Fruit fly (Drosophila melanogaster) whole organism, embryonic: ENCODE data around the gene mmd.

Experiments used
- Atf6 ChIP-seq: fragments of 200-800 bp; sonication (Bioruptor generic); IDR thresholded peaks from 2 replicates; pipeline ENCODE4 v1.3.6; 2022; ENCODE audit warnings: missing biosample characterization, missing genetic modification characterization
- Bteb2 ChIP-seq: fragments of 200-800 bp; sonication (Bioruptor generic); optimal IDR thresholded peaks from 2 replicates; lab custom pipeline; 2016; ENCODE audit warnings: missing biosample characterization, missing genetic modification characterization
- C15 ChIP-seq: fragments of 200-800 bp; sonication (Bioruptor generic); IDR thresholded peaks from 3 replicates; pipeline ENCODE4 v1.3.6; 2022; ENCODE audit warnings: missing biosample characterization, missing genetic modification characterization
- CG10565 ChIP-seq: fragments of 200-800 bp; sonication (Bioruptor generic); optimal IDR thresholded peaks from 3 replicates; lab custom pipeline; 2016; ENCODE audit warnings: missing biosample characterization, mild to moderate bottlenecking, missing genetic modification characterization
- CG14441 ChIP-seq: fragments of 200-800 bp; sonication (Bioruptor generic); IDR thresholded peaks from 2 replicates; pipeline ENCODE4 v1.3.6; 2022; ENCODE audit warnings: missing biosample characterization, missing genetic modification characterization
- CG14667 ChIP-seq: fragments of 200-800 bp; sonication (Bioruptor generic); IDR thresholded peaks from 2 replicates; pipeline ENCODE4 v1.3.6; 2022; ENCODE audit warnings: missing biosample characterization, missing genetic modification characterization
- CG14965 ChIP-seq: fragments of 200-800 bp; sonication (Bioruptor generic); optimal IDR thresholded peaks from 2 replicates; lab custom pipeline; 2016; ENCODE audit warnings: missing biosample characterization, missing genetic modification characterization, borderline replicate concordance
- CG15479 ChIP-seq: fragments of 200-800 bp; sonication (Bioruptor generic); optimal IDR thresholded peaks from 3 replicates; lab custom pipeline; 2019; ENCODE audit warnings: missing biosample characterization, mild to moderate bottlenecking, missing genetic modification characterization, moderate library complexity
- CG16863 ChIP-seq: fragments of 200-800 bp; sonication (Bioruptor generic); optimal IDR thresholded peaks from 3 replicates; lab custom pipeline; 2016; ENCODE audit warnings: missing biosample characterization, missing genetic modification characterization
- CG17186 ChIP-seq: fragments of 200-800 bp; sonication (Bioruptor generic); optimal IDR thresholded peaks from 3 replicates; lab custom pipeline; 2017; ENCODE audit warnings: missing biosample characterization, missing genetic modification reagents, missing genetic modification characterization
- CG17385 ChIP-seq: fragments of 200-800 bp; sonication (Bioruptor generic); optimal IDR thresholded peaks from 3 replicates; lab custom pipeline; 2018; ENCODE audit warnings: missing biosample characterization, mild to moderate bottlenecking, missing genetic modification characterization
- CG18619 ChIP-seq: fragments of 200-800 bp; sonication (Bioruptor generic); optimal IDR thresholded peaks from 3 replicates; lab custom pipeline; 2017; ENCODE audit warnings: missing biosample characterization, mild to moderate bottlenecking, missing genetic modification characterization
- CG4404 ChIP-seq: fragments of 200-800 bp; sonication (Bioruptor generic); IDR thresholded peaks from 2 replicates; pipeline ENCODE4 v1.3.6; 2022; ENCODE audit warnings: missing biosample characterization, missing genetic modification characterization
- CG4617 ChIP-seq: fragments of 200-800 bp; sonication (Bioruptor generic); optimal IDR thresholded peaks from 3 replicates; lab custom pipeline; 2016; ENCODE audit warnings: missing biosample characterization, missing genetic modification characterization, borderline replicate concordance
- CG5245 ChIP-seq: fragments of 200-800 bp; sonication (Bioruptor generic); optimal IDR thresholded peaks from 3 replicates; lab custom pipeline; 2016; ENCODE audit warnings: missing biosample characterization, missing genetic modification characterization
- CG5953 ChIP-seq: fragments of 200-800 bp; sonication (Bioruptor generic); IDR thresholded peaks from 2 replicates; pipeline ENCODE4 v1.3.6; 2022; ENCODE audit warnings: missing biosample characterization, missing genetic modification characterization
- CG6765 ChIP-seq: fragments of 200-800 bp; sonication (Bioruptor generic); optimal IDR thresholded peaks from 3 replicates; lab custom pipeline; 2017; ENCODE audit warnings: missing biosample characterization, mild to moderate bottlenecking, missing genetic modification characterization
- CTCF ChIP-seq: fragments of 200-800 bp; sonication (Bioruptor generic); optimal IDR thresholded peaks from 2 replicates; lab custom pipeline; 2017; ENCODE audit warnings: missing biosample characterization, mild to moderate bottlenecking, missing genetic modification characterization, moderate library complexity
- CrebB ChIP-seq: fragments of 200-800 bp; sonication (Bioruptor generic); optimal IDR thresholded peaks from 3 replicates; lab custom pipeline; 2018; ENCODE audit warnings: missing biosample characterization, mild to moderate bottlenecking, missing genetic modification characterization
- Dad ChIP-seq: fragments of 200-800 bp; sonication (Bioruptor generic); optimal IDR thresholded peaks from 3 replicates; lab custom pipeline; 2016; ENCODE audit warnings: missing biosample characterization, missing genetic modification characterization
- Deaf1 ChIP-seq: fragments of 200-800 bp; optimal IDR thresholded peaks from 3 replicates; lab custom pipeline; 2019; ENCODE audit warnings: missing biosample characterization, mild to moderate bottlenecking, missing genetic modification characterization, moderate library complexity
- Ets65A ChIP-seq: fragments of 200-800 bp; sonication (Bioruptor generic); peaks from one replicate; lab custom pipeline; 2016; ENCODE audit warnings: missing biosample characterization, missing genetic modification characterization
- GATAe ChIP-seq: fragments of 200-800 bp; sonication (Bioruptor generic); conservative IDR thresholded peaks from 2 replicates; pipeline ENCODE4 v1.3.6; 2022; ENCODE audit warnings: missing biosample characterization, missing genetic modification characterization
- H15 ChIP-seq: fragments of 200-800 bp; sonication (Bioruptor generic); IDR thresholded peaks from 3 replicates; pipeline ENCODE4 v1.3.6; 2022; ENCODE audit warnings: missing biosample characterization, missing genetic modification characterization
- Hey ChIP-seq: fragments of 200-800 bp; sonication (Bioruptor generic); optimal IDR thresholded peaks from 3 replicates; lab custom pipeline; 2018; ENCODE audit warnings: missing biosample characterization, mild to moderate bottlenecking, missing genetic modification characterization
- HmgD ChIP-seq: fragments of 200-800 bp; sonication (Bioruptor generic); optimal IDR thresholded peaks from 3 replicates; lab custom pipeline; 2016; ENCODE audit warnings: missing biosample characterization, missing genetic modification characterization
- Hmr ChIP-seq: fragments of 200-800 bp; sonication (Bioruptor generic); optimal IDR thresholded peaks from 3 replicates; lab custom pipeline; 2017; ENCODE audit warnings: mild to moderate bottlenecking, missing biosample characterization, missing genetic modification reagents, missing genetic modification characterization
- Hr78 ChIP-seq, 2 experiments: fragments of 200-800 bp in 1 of 2; fragments of >200 bp in 1 of 2; sonication (Bioruptor generic) in 1 of 2; optimal IDR thresholded peaks; 2 replicates each; lab custom pipeline; 2017 to 2019; ENCODE audit warnings: missing biosample characterization in 2 of 2, missing genetic modification characterization in 2 of 2, mild to moderate bottlenecking in 1 of 2, moderate library complexity in 1 of 2
- Hsf ChIP-seq: fragments of 200-800 bp; sonication (Bioruptor generic); optimal IDR thresholded peaks from 3 replicates; lab custom pipeline; 2016; ENCODE audit warnings: missing biosample characterization, missing genetic modification characterization
- NC2β ChIP-seq: fragments of 200-800 bp; sonication (Bioruptor generic); optimal IDR thresholded peaks from 2 replicates; lab custom pipeline; 2016; ENCODE audit warnings: missing biosample characterization, missing genetic modification characterization
- NFAT ChIP-seq: fragments of 200-800 bp; sonication (Bioruptor generic); IDR thresholded peaks from 2 replicates; pipeline ENCODE4 v1.3.6; 2022; ENCODE audit warnings: missing biosample characterization, missing genetic modification characterization
- Opbp ChIP-seq: fragments of 200-800 bp; sonication (Bioruptor generic); IDR thresholded peaks from 3 replicates; pipeline ENCODE4 v1.3.6; 2022; ENCODE audit warnings: missing biosample characterization, missing genetic modification characterization; ENCODE audit not compliant: partially characterized antibody
- Six4 ChIP-seq: fragments of 200-800 bp; sonication (Bioruptor generic); optimal IDR thresholded peaks from 2 replicates; lab custom pipeline; 2016; ENCODE audit warnings: missing biosample characterization, missing genetic modification characterization
- al ChIP-seq: fragments of 200-800 bp; sonication (Bioruptor generic); IDR thresholded peaks from 2 replicates; pipeline ENCODE4 v1.3.6; 2022; ENCODE audit warnings: missing biosample characterization, missing genetic modification characterization
- az2 ChIP-seq: fragments of 200-800 bp; sonication (Bioruptor generic); optimal IDR thresholded peaks from 3 replicates; lab custom pipeline; 2016; ENCODE audit warnings: missing biosample characterization, missing genetic modification characterization
- bbx ChIP-seq: fragments of 200-800 bp; sonication (Bioruptor generic); IDR thresholded peaks from 2 replicates; pipeline ENCODE4 v1.3.6; 2022; ENCODE audit warnings: missing biosample characterization, missing genetic modification characterization; ENCODE audit not compliant: partially characterized antibody
- cas ChIP-seq: fragments of 200-800 bp; sonication (Bioruptor generic); IDR thresholded peaks from 2 replicates; pipeline ENCODE4 v1.3.6; 2022; ENCODE audit warnings: missing biosample characterization, missing genetic modification characterization
- chinmo ChIP-seq: fragments of 200-800 bp; sonication (Bioruptor generic); IDR thresholded peaks from 4 replicates; pipeline ENCODE4 v1.3.6; 2022; ENCODE audit warnings: missing biosample characterization, missing genetic modification characterization; ENCODE audit not compliant: partially characterized antibody
- ci ChIP-seq: fragments of 200-800 bp; sonication (Bioruptor generic); IDR thresholded peaks from 3 replicates; pipeline ENCODE4 v1.3.6; 2022; ENCODE audit warnings: missing biosample characterization, missing genetic modification characterization
- crp ChIP-seq, 2 experiments: fragments of 200-800 bp; sonication (Bioruptor generic); optimal IDR thresholded peaks; 2 replicates in 1 of 2; 3 replicates in 1 of 2; lab custom pipeline; 2017; ENCODE audit warnings: missing biosample characterization in 2 of 2, missing genetic modification characterization in 2 of 2, mild to moderate bottlenecking in 1 of 2, moderate library complexity in 1 of 2
- fd102C ChIP-seq: fragments of 200-800 bp; sonication (Bioruptor generic); optimal IDR thresholded peaks from 2 replicates; lab custom pipeline; 2018; ENCODE audit warnings: missing biosample characterization, mild to moderate bottlenecking, missing genetic modification characterization, moderate library complexity
- gcm2 ChIP-seq: fragments of 200-800 bp; sonication (Bioruptor generic); optimal IDR thresholded peaks from 2 replicates; lab custom pipeline; 2016; ENCODE audit warnings: missing biosample characterization, missing genetic modification characterization
- her ChIP-seq: fragments of 200-800 bp; sonication (Bioruptor generic); optimal IDR thresholded peaks from 2 replicates; lab custom pipeline; 2016; ENCODE audit warnings: missing biosample characterization, missing genetic modification characterization
- mirr ChIP-seq: fragments of 200-800 bp; sonication (Bioruptor generic); optimal IDR thresholded peaks from 3 replicates; lab custom pipeline; 2018; ENCODE audit warnings: missing biosample characterization, mild to moderate bottlenecking, missing genetic modification characterization
- nmo ChIP-seq: fragments of 200-800 bp; sonication (Bioruptor generic); optimal IDR thresholded peaks from 2 replicates; lab custom pipeline; 2018; ENCODE audit warnings: missing biosample characterization, mild to moderate bottlenecking, missing genetic modification characterization, moderate library complexity
- pnt ChIP-seq: fragments of 200-800 bp; sonication (Bioruptor generic); optimal IDR thresholded peaks from 3 replicates; lab custom pipeline; 2016; ENCODE audit warnings: missing biosample characterization, missing genetic modification characterization
- psq ChIP-seq: fragments of 200-800 bp; sonication (Bioruptor generic); optimal IDR thresholded peaks from 2 replicates; lab custom pipeline; 2017; ENCODE audit warnings: missing biosample characterization, missing genetic modification characterization
- scrt ChIP-seq: fragments of 200-800 bp; sonication (Bioruptor generic); optimal IDR thresholded peaks from 2 replicates; lab custom pipeline; 2018; ENCODE audit warnings: missing biosample characterization, mild to moderate bottlenecking, missing genetic modification characterization, moderate library complexity
- sens ChIP-seq: fragments of 200-800 bp; sonication (Bioruptor generic); peaks from one replicate; lab custom pipeline; 2016; ENCODE audit warnings: missing biosample characterization, missing genetic modification characterization
- unc-4 ChIP-seq: fragments of 200-800 bp; sonication (Bioruptor generic); IDR thresholded peaks from 2 replicates; pipeline ENCODE4 v1.3.6; 2022; ENCODE audit warnings: missing biosample characterization, missing genetic modification characterization; ENCODE audit not compliant: partially characterized antibody
- vvl ChIP-seq: fragments of 200-800 bp; sonication (Bioruptor generic); IDR thresholded peaks from 2 replicates; pipeline ENCODE4 v1.3.6; 2022; ENCODE audit warnings: missing biosample characterization, missing genetic modification characterization
- yki ChIP-seq: fragments of >200 bp; optimal IDR thresholded peaks from 3 replicates; lab custom pipeline; 2018
- z ChIP-seq: fragments of 200-800 bp; sonication (Bioruptor generic); IDR thresholded peaks from 3 replicates; pipeline ENCODE4 v1.3.6; 2022; ENCODE audit warnings: missing biosample characterization, missing genetic modification characterization

The mmd gene

dm6 chrX:15986654-15987053 lies 13.7 kb upstream of the mmd start, which contains the start of gene ND-20 (continued):
- TF ChIP-seq CG10565 (GFP tag; lab: Kevin White, UChicago) (no peak), NFAT (GFP tag; lab: Robert Waterston, UW) (no peak), CG16863 (GFP tag; lab: Kevin White, UChicago) (no peak), fd102C (GFP tag; lab: Kevin White, UChicago) (no peak), sens (peak; percentile 80), Deaf1 (tag; lab: Kevin White, UChicago) (peak; percentile 4), CG14965 (GFP tag; lab: Kevin White, UChicago) (no peak), CG5245 (no peak), crp (GFP tag; optimal IDR thresholded peaks at IDR 0.05; lab: Kevin White, UChicago) (peak in 1 of 2 experiments; percentile 13), ci (GFP tag; lab: Robert Waterston, UW) (no peak), Dad (no peak), CG15479 (GFP tag; lab: Kevin White, UChicago) (no peak), CG17385 (GFP tag; lab: Kevin White, UChicago) (no peak), Hr78 (GFP tag; optimal IDR thresholded peaks at IDR 0.05; lab: Kevin White, UChicago) (peak in 1 of 2 experiments; percentile 50), her (GFP tag; lab: Kevin White, UChicago) (no peak), al (GFP tag; lab: Robert Waterston, UW) (no peak), Bteb2 (GFP tag; lab: Kevin White, UChicago) (peak; percentile 9), CG14441 (GFP tag; lab: Robert Waterston, UW) (peak; percentile 28; the same call in 1 of the 2 replicates), nmo (GFP tag; lab: Kevin White, UChicago) (peak; percentile 54), HmgD (GFP tag; lab: Kevin White, UChicago) (peak; percentile 38), GATAe (no peak), unc-4 (GFP tag; lab: Robert Waterston, UW) (no peak), Atf6 (no peak), C15 (GFP tag; lab: Robert Waterston, UW) (no peak), Ets65A (GFP tag; lab: Kevin White, UChicago) (peak; percentile 68), CTCF (GFP tag; lab: Kevin White, UChicago) (no peak), CG4617 (GFP tag; lab: Kevin White, UChicago) (peak; percentile 75), az2 (GFP tag; lab: Kevin White, UChicago) (no peak), NC2β (GFP tag; lab: Kevin White, UChicago) (peak; percentile 4), gcm2 (GFP tag; lab: Kevin White, UChicago) (no peak), Hsf (GFP tag; lab: Kevin White, UChicago) (peak; percentile 1), vvl (GFP tag; lab: Robert Waterston, UW) (peak; percentile 52), bbx (no peak), Opbp (GFP tag; lab: Robert Waterston, UW) (peak; percentile 13; the same call in 1 of the 3 replicates), CG14667 (GFP tag; lab: Robert Waterston, UW) (no peak), Six4 (GFP tag; lab: Kevin White, UChicago) (no peak), psq (GFP tag; lab: Kevin White, UChicago) (no peak), chinmo (GFP tag; lab: Robert Waterston, UW) (no peak), yki (no peak), cas (GFP tag; lab: Robert Waterston, UW) (no peak), CrebB (no peak), CG17186 (no peak), Hey (tag; lab: Kevin White, UChicago) (no peak), CG6765 (no peak), CG5953 (no peak), pnt (peak; percentile 14), CG4404 (GFP tag; lab: Robert Waterston, UW) (no peak), Hmr (GFP tag; lab: Kevin White, UChicago) (no peak), H15 (GFP tag; lab: Robert Waterston, UW) (no peak), z (GFP tag; lab: Robert Waterston, UW) (no peak), mirr (no peak), CG18619 (GFP tag; lab: Kevin White, UChicago) (no peak), scrt (GFP tag; lab: Kevin White, UChicago) (no peak)
